Fruit fly (Drosophila melanogaster): Measurements from ENCODE around the gene foxo.

DNA sequence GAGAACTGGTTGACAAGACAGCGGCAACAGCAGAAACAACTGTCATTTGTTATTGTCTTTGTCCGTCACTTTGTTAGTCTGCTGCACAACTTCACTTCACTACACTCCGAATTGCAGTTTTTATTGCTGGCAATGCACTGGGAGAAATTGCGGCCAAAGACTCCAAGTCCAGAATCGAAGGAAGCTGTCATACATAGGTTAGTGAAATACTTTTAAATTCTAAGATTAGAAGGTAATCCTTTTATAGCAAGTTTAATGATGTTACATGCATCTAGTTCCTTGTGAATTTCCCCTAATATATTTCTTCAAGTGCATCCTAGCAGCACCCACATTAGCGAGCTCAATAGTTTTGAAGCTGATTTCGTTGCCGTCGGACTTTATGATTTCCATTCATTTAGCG is 47.9 kb upstream of the foxo start:
- TF ChIP-seq h (optimal IDR thresholded peaks at IDR 0.05), result no peak
- no peak for TF ChIP-seq Sin3A (optimal IDR thresholded peaks at IDR 0.05)
- no peak for TF ChIP-seq psq (optimal IDR thresholded peaks at IDR 0.05)
- TF ChIP-seq Myc (optimal IDR thresholded peaks at IDR 0.05), result no peak
- no peak for TF ChIP-seq insv (optimal IDR thresholded peaks at IDR 0.05)

Data from Kc167 (cell line).